4 worm cellular contexts compared by ENCODE assay signal in genomic region chrII:14844253-14844652, ce11.
TF ChIP-seq lines count a peak whose summit lies in the region.

No protein-coding gene starts in this region.

TF ChIP-seq in whole organism, L1 larva, 84 proteins besides CTCF, POLR2A, EP300 and RAD21:
- TF ChIP-seq elt-3 (tag; optimal IDR thresholded peaks at IDR 0.05; lab: Kevin White, UChicago): peak in 1 of 6 experiments; percentile 35
- TF ChIP-seq unc-130 (tag; optimal IDR thresholded peaks at IDR 0.05; lab: Kevin White, UChicago): no peak
- TF ChIP-seq nhr-237 (tag; optimal IDR thresholded peaks at IDR 0.05; lab: Kevin White, UChicago): no peak
- no peak for TF ChIP-seq lin-39 (tag; optimal IDR thresholded peaks at IDR 0.05; lab: Kevin White, UChicago)
- TF ChIP-seq blmp-1 (tag; optimal IDR thresholded peaks at IDR 0.05; lab: Kevin White, UChicago): peak; percentile 86

TF ChIP-seq in whole organism, L2 larva, 48 proteins besides CTCF, POLR2A, EP300 and RAD21:
- TF ChIP-seq dmd-4 (tag; optimal IDR thresholded peaks at IDR 0.05; lab: Kevin White, UChicago): no peak
- no peak for TF ChIP-seq ZK546.5 (tag; optimal IDR thresholded peaks at IDR 0.05; lab: Kevin White, UChicago)
- peak; percentile 47 for TF ChIP-seq nhr-21 (tag; optimal IDR thresholded peaks at IDR 0.05; lab: Kevin White, UChicago)
- no peak for TF ChIP-seq ama-1 (optimal IDR thresholded peaks at IDR 0.05; lab: Kevin White, UChicago)
- TF ChIP-seq zag-1 (tag; optimal IDR thresholded peaks at IDR 0.05; lab: Kevin White, UChicago): no peak
- TF ChIP-seq sma-3 (GFP tag; optimal IDR thresholded peaks at IDR 0.05; lab: Kevin White, UChicago): peak; percentile 14
- TF ChIP-seq nhr-25 (tag; optimal IDR thresholded peaks at IDR 0.05; lab: Kevin White, UChicago): no peak

TF ChIP-seq in whole organism, L3 larva, 47 proteins besides CTCF, POLR2A, EP300 and RAD21:
- TF ChIP-seq ZK546.5 (tag; optimal IDR thresholded peaks at IDR 0.05; lab: Kevin White, UChicago) (no peak), nhr-23 (tag; optimal IDR thresholded peaks at IDR 0.05; lab: Kevin White, UChicago) (peak; percentile 92), elt-3 (tag; optimal IDR thresholded peaks at IDR 0.05; lab: Kevin White, UChicago) (peak in 2 of 3 experiments; percentile 0 to 49)

TF ChIP-seq in whole organism, L4 larva, 104 proteins besides CTCF, POLR2A, EP300 and RAD21:
- peak; percentile 49 for TF ChIP-seq nhr-28 (tag; optimal IDR thresholded peaks at IDR 0.05; lab: Kevin White, UChicago)
- no peak for TF ChIP-seq zfp-3 (GFP tag; conservative IDR thresholded peaks at IDR 0.05; lab: Robert Waterston, UW)

Comparison
In these comparisons a context has a peak if more than half of its experiments do, and no peak if none do; other contexts are left out.
1. Of the 29 proteins assayed by ChIP-seq in both whole organism, L4 larva and whole organism, L1 larva: peak only in whole organism, L4 larva: nhr-28; only in whole organism, L1 larva: none; in both: none; in neither: 28.